Fruit fly (Drosophila melanogaster) whole organism, wandering third instar larva: Measurements from ENCODE around the gene tj.

Source experiments
- Abd-B ChIP-seq: fragments of >200 bp; optimal IDR thresholded peaks from 2 replicates; lab custom pipeline; 2017; ENCODE audit warnings: missing biosample characterization, missing genetic modification characterization
- br ChIP-seq: fragments of 200-800 bp; sonication (Bioruptor generic); optimal IDR thresholded peaks from 2 replicates; lab custom pipeline; 2016; ENCODE audit warnings: missing biosample characterization, missing genetic modification characterization
- h ChIP-seq: fragments of 200-800 bp; sonication (Bioruptor generic); optimal IDR thresholded peaks from 3 replicates; lab custom pipeline; 2016; ENCODE audit warnings: missing biosample characterization, mild to moderate bottlenecking, missing genetic modification characterization
- lola ChIP-seq: fragments of >200 bp; optimal IDR thresholded peaks from 2 replicates; lab custom pipeline; 2017; ENCODE audit warnings: missing biosample characterization, missing genetic modification characterization
- tai ChIP-seq: sonication (Bioruptor generic); optimal IDR thresholded peaks from 2 replicates; lab custom pipeline; 2016; ENCODE audit warnings: missing biosample characterization, missing genetic modification characterization

- no peak for TF ChIP-seq tai (GFP tag; lab: Kevin White, UChicago)
- no peak for TF ChIP-seq br
- no peak for TF ChIP-seq h (GFP tag; lab: Kevin White, UChicago)
- TF ChIP-seq lola (GFP tag; lab: Kevin White, UChicago): no peak
- no peak for TF ChIP-seq Abd-B (GFP tag; lab: Kevin White, UChicago)
Measured at dm6 chr2L:19516062-19516461, 52.0 kb downstream of the tj start.
